Worm (Caenorhabditis elegans) whole organism, midembryonic: Measurements from ENCODE around the gene cwc-15.

Experiments used
- T22C8.4 ChIP-seq: fragments of 200-800 bp; sonication (Bioruptor generic); IDR thresholded peaks from 2 replicates; pipeline ENCODE4 v1.3.6; 2022; ENCODE audit warnings: missing genetic modification characterization, missing compliant biosample characterization
- cog-1 ChIP-seq: sonication (generic microtip); optimal IDR thresholded peaks from 2 replicates; lab custom pipeline; 2016; ENCODE audit warnings: missing genetic modification characterization, missing compliant biosample characterization
- flt-1 ChIP-seq: fragments of 200-800 bp; sonication (Bioruptor generic); IDR thresholded peaks from 2 replicates; pipeline ENCODE4 v1.3.6; 2022; ENCODE audit warnings: missing genetic modification characterization, missing compliant biosample characterization
- klf-2 ChIP-seq: fragments of 200-800 bp; sonication (Bioruptor generic); conservative IDR thresholded peaks from 2 replicates; pipeline ENCODE4 v1.3.6; 2022; ENCODE audit warnings: missing genetic modification reagents, missing genetic modification characterization, missing compliant biosample characterization
- med-1 ChIP-seq: sonication (generic microtip); optimal IDR thresholded peaks from 2 replicates; lab custom pipeline; 2017; ENCODE audit warnings: missing genetic modification characterization, mild to moderate bottlenecking, missing compliant biosample characterization, antibody characterized with exemption, missing genetic modification reagents; ENCODE audit not compliant: insufficient read depth
- ref-1 ChIP-seq: fragments of 200-800 bp; sonication (Bioruptor generic); conservative IDR thresholded peaks from 2 replicates; pipeline ENCODE4 v1.3.6; 2022; ENCODE audit warnings: missing genetic modification reagents, missing genetic modification characterization, missing compliant biosample characterization
- tab-1 ChIP-seq: fragments of 200-800 bp; sonication (Bioruptor generic); IDR thresholded peaks from 2 replicates; pipeline ENCODE4 v1.3.6; 2022; ENCODE audit warnings: missing genetic modification characterization, missing compliant biosample characterization
- ztf-23 ChIP-seq: fragments of 200-800 bp; sonication (Bioruptor generic); IDR thresholded peaks from 2 replicates; pipeline ENCODE4 v1.3.6; 2022; ENCODE audit warnings: missing genetic modification reagents, missing genetic modification characterization, missing compliant biosample characterization
- ztf-29 ChIP-seq: fragments of 200-800 bp; sonication (Bioruptor generic); IDR thresholded peaks from 2 replicates; pipeline ENCODE4 v1.3.6; 2022; ENCODE audit warnings: missing genetic modification reagents, missing genetic modification characterization, missing compliant biosample characterization

Gene cwc-15

ce11 chrV:16047508-16047907 is 24.4 kb downstream of the cwc-15 start, which contains the start of gene str-198:
str-198 (plus strand) TSS chrV:16047808.
- TF ChIP-seq flt-1 (GFP tag; lab: Robert Waterston, UW) (no peak), ztf-29 (no peak), T22C8.4 (GFP tag; lab: Robert Waterston, UW) (no peak), cog-1 (no peak), tab-1 (GFP tag; lab: Robert Waterston, UW) (no peak), klf-2 (no peak), med-1 (GFP tag; lab: Kevin White, UChicago) (no peak), ref-1 (GFP tag; lab: Robert Waterston, UW) (no peak), ztf-23 (GFP tag; lab: Robert Waterston, UW) (no peak)

- TF ChIP-seq cog-1, result no peak
- no peak for TF ChIP-seq ref-1 (GFP tag; lab: Robert Waterston, UW)
- TF ChIP-seq klf-2, result no peak
- TF ChIP-seq flt-1 (GFP tag; lab: Robert Waterston, UW), result no peak
Observed at ce11 chrV:16049177-16049576, 26.0 kb downstream of the cwc-15 start, which contains the start of gene best-12. best-12 (plus strand) TSS chrV:16049477.

- TF ChIP-seq tab-1 (GFP tag; lab: Robert Waterston, UW) (no peak), cog-1 (no peak), klf-2 (no peak)
Observed at ce11 chrV:16053373-16053772, 30.2 kb downstream of the cwc-15 start, which contains the start of gene F14H3.3. F14H3.3 (minus strand) TSS chrV:16053473.

ce11 chrV:16055031-16055430 is 31.9 kb downstream of the cwc-15 start, which contains the start of gene F14H3.4:
F14H3.4 (minus strand) TSS chrV:16055072.
- TF ChIP-seq ztf-29, result no peak
- no peak for TF ChIP-seq med-1 (GFP tag; lab: Kevin White, UChicago)
- TF ChIP-seq tab-1 (GFP tag; lab: Robert Waterston, UW), result no peak
- TF ChIP-seq ref-1 (GFP tag; lab: Robert Waterston, UW), result no peak
- TF ChIP-seq ztf-23 (GFP tag; lab: Robert Waterston, UW), result no peak
- TF ChIP-seq cog-1, result no peak
- TF ChIP-seq klf-2, result no peak
- TF ChIP-seq T22C8.4 (GFP tag; lab: Robert Waterston, UW), result no peak
- no peak for TF ChIP-seq flt-1 (GFP tag; lab: Robert Waterston, UW)

- TF ChIP-seq ref-1 (GFP tag; lab: Robert Waterston, UW), result no peak
- TF ChIP-seq ztf-23 (GFP tag; lab: Robert Waterston, UW), result no peak
- TF ChIP-seq cog-1, result no peak
- TF ChIP-seq ztf-29, result no peak
- TF ChIP-seq tab-1 (GFP tag; lab: Robert Waterston, UW), result no peak
- TF ChIP-seq T22C8.4 (GFP tag; lab: Robert Waterston, UW), result no peak
- TF ChIP-seq flt-1 (GFP tag; lab: Robert Waterston, UW), result no peak
- no peak for TF ChIP-seq med-1 (GFP tag; lab: Kevin White, UChicago)
Observed at ce11 chrV:16057010-16057463, 33.9 kb downstream of the cwc-15 start, which contains the start of gene F14H3.5. F14H3.5 (minus strand) TSS chrV:16057060.

- TF ChIP-seq cog-1 (no peak), flt-1 (GFP tag; lab: Robert Waterston, UW) (no peak), tab-1 (GFP tag; lab: Robert Waterston, UW) (no peak)
Observed at ce11 chrV:16058872-16059271, 35.7 kb downstream of the cwc-15 start, which contains the start of gene F14H3.6. F14H3.6 (minus strand) TSS chrV:16058893.

- TF ChIP-seq tab-1 (GFP tag; lab: Robert Waterston, UW) (no peak), ztf-29 (no peak), cog-1 (no peak), T22C8.4 (GFP tag; lab: Robert Waterston, UW) (no peak), ztf-23 (GFP tag; lab: Robert Waterston, UW) (no peak), ref-1 (GFP tag; lab: Robert Waterston, UW) (no peak), klf-2 (no peak), flt-1 (GFP tag; lab: Robert Waterston, UW) (no peak), med-1 (GFP tag; lab: Kevin White, UChicago) (no peak)
Observed at ce11 chrV:16060135-16060534, 37.0 kb downstream of the cwc-15 start, which contains the start of gene F14H3.15. F14H3.15 (minus strand) TSS chrV:16060235.

- TF ChIP-seq ztf-23 (GFP tag; lab: Robert Waterston, UW), result no peak
- no peak for TF ChIP-seq cog-1
- no peak for TF ChIP-seq med-1 (GFP tag; lab: Kevin White, UChicago)
- no peak for TF ChIP-seq ref-1 (GFP tag; lab: Robert Waterston, UW)
- no peak for TF ChIP-seq tab-1 (GFP tag; lab: Robert Waterston, UW)
- no peak for TF ChIP-seq ztf-29
- TF ChIP-seq klf-2, result no peak
- no peak for TF ChIP-seq T22C8.4 (GFP tag; lab: Robert Waterston, UW)
- no peak for TF ChIP-seq flt-1 (GFP tag; lab: Robert Waterston, UW)
Observed at ce11 chrV:16061993-16062392, 38.8 kb downstream of the cwc-15 start, which contains the start of gene fbxa-100. fbxa-100 (minus strand) TSS chrV:16062093.

ce11 chrV:16062788-16063187 is 39.6 kb downstream of the cwc-15 start, which contains the start of gene F14H3.14:
F14H3.14 (minus strand) TSS chrV:16062888.
- TF ChIP-seq flt-1 (GFP tag; lab: Robert Waterston, UW), result no peak
- no peak for TF ChIP-seq med-1 (GFP tag; lab: Kevin White, UChicago)
- no peak for TF ChIP-seq ztf-23 (GFP tag; lab: Robert Waterston, UW)
- no peak for TF ChIP-seq cog-1
- TF ChIP-seq ref-1 (GFP tag; lab: Robert Waterston, UW), result no peak
- no peak for TF ChIP-seq ztf-29
- TF ChIP-seq klf-2, result no peak
- no peak for TF ChIP-seq T22C8.4 (GFP tag; lab: Robert Waterston, UW)
- TF ChIP-seq tab-1 (GFP tag; lab: Robert Waterston, UW), result no peak

- TF ChIP-seq klf-2 (no peak), tab-1 (GFP tag; lab: Robert Waterston, UW) (no peak), ztf-29 (no peak)
Observed at ce11 chrV:16068938-16069337, 45.8 kb downstream of the cwc-15 start, which contains the start of gene cyp-35D1. cyp-35D1 (plus strand) TSS chrV:16069238.
